Worm (Caenorhabditis elegans): ENCODE data around the gene F38C2.1.

The F38C2.1 gene

DNA sequence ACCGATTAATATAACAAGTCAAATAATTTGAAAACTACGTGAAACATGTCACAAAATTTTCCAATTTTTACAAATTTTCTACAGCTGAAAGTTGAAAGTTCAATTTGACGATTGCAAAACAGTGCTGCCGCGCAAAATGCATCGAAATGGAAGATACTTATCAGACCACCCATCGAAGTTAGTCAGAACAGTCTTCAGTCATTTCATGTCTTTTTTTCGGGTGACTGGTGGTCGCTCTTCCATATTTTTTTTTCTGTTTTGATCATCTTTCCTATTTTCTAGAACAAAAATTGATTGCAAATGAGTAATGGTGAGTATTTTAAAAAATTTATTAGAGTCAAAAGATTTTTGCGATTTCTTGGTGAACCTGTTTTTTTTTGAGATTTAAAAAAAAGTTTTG lies at the start of gene F38C2.1:
Gene F38C2.1 (plus strand): TSS at position 301 of the 400 bp plus-strand sequence.
- TF ChIP-seq hmg-4 (GFP tag; optimal IDR thresholded peaks at IDR 0.05) (no peak), pes-1 (GFP tag; IDR thresholded peaks at IDR 0.05) (no peak), sea-1 (GFP tag; conservative IDR thresholded peaks at IDR 0.05) (no peak), tbx-11 (GFP tag; IDR thresholded peaks at IDR 0.05) (no peak)

DNA sequence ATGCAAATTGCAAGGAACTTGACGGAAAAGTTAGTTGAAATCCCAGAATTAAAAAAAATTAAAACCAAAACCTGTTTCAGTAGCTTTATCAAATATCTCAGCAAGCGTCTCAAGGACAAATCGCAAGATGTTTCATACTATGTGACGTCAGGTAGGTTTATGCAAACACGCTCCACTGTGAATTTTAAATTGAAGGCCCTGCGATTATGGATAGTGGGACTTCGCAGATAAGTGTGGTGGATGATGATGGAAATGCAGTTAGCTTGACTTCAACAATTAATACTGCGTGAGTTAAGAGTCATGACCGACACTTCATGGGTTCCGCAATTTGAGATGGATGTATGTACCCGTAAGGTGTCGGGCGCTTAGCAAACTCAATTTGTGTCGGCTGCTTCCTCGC lies 47.4 kb upstream of the F38C2.1 start:
- TF ChIP-seq tbx-37 (GFP tag; conservative IDR thresholded peaks at IDR 0.05) (no peak), hmbx-1 (tag; optimal IDR thresholded peaks at IDR 0.05) (no peak), scrt-1 (GFP tag; IDR thresholded peaks at IDR 0.05) (no peak), aly-1 (tag; optimal IDR thresholded peaks at IDR 0.05) (no peak), hmg-4 (GFP tag; optimal IDR thresholded peaks at IDR 0.05) (no peak), tra-4 (tag; optimal IDR thresholded peaks at IDR 0.05) (no peak), ceh-36 (tag; optimal IDR thresholded peaks at IDR 0.05) (no peak), F13C5.2 (tag; optimal IDR thresholded peaks at IDR 0.05) (no peak), B0310.2 (tag; optimal IDR thresholded peaks at IDR 0.05) (no peak), hnd-1 (tag; optimal IDR thresholded peaks at IDR 0.05) (no peak), ceh-13 (GFP tag; optimal IDR thresholded peaks at IDR 0.05) (no peak), flt-1 (GFP tag; IDR thresholded peaks at IDR 0.05) (no peak)

DNA sequence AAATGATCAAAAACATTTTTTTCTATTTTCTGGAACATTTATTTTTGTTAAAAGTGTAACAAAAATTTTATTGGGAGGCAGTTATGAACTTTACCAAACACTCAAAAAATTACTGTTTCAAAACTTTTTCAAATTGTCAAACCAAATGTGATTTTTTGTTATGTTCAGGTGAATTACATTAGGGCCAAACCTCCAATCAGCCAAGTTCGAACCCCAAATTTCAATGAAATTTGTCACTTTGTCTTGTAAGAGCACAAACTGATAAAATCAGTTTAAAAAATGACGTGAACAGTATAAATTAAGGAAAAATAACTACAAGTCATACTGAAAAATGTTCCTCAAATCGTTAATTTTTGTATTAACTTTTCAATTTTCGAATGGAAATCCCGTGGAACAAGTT lies 45.2 kb upstream of the F38C2.1 start, which contains the start of gene H25K10.1:
Gene H25K10.1 (plus strand): TSS at position 301 of the 400 bp plus-strand sequence.
- TF ChIP-seq tbx-11 (GFP tag; IDR thresholded peaks at IDR 0.05) (no peak), tra-4 (tag; optimal IDR thresholded peaks at IDR 0.05) (no peak), ceh-13 (GFP tag; optimal IDR thresholded peaks at IDR 0.05) (no peak), tbx-37 (GFP tag; conservative IDR thresholded peaks at IDR 0.05) (no peak)

DNA sequence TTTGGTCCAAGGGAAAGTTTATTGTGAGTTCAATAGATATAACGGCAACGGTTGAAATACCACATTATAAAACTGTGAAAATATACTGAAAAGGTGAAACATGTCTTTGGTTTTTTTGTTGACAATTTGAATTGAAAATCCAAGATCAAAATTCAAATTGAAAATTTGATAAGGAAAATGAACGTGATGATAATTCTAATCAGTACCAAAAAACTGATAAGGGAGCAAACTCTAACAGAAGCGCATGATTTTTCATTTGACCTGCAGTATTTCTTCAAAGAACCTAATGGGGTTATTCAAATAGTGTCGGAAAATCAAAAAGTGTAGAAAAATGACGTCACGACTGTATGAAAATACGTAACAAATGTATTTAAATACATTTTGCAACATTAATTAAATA lies 43.9 kb upstream of the F38C2.1 start:
- TF ChIP-seq F13C5.2 (tag; optimal IDR thresholded peaks at IDR 0.05) (no peak), ama-1 (optimal IDR thresholded peaks at IDR 0.05) (no peak), hnd-1 (tag; optimal IDR thresholded peaks at IDR 0.05) (no peak), tra-4 (tag; optimal IDR thresholded peaks at IDR 0.05) (no peak), tbx-37 (GFP tag; conservative IDR thresholded peaks at IDR 0.05) (no peak), pes-1 (GFP tag; IDR thresholded peaks at IDR 0.05) (no peak), flt-1 (GFP tag; IDR thresholded peaks at IDR 0.05) (no peak), aly-1 (tag; optimal IDR thresholded peaks at IDR 0.05) (no peak), scrt-1 (GFP tag; IDR thresholded peaks at IDR 0.05) (no peak)

DNA sequence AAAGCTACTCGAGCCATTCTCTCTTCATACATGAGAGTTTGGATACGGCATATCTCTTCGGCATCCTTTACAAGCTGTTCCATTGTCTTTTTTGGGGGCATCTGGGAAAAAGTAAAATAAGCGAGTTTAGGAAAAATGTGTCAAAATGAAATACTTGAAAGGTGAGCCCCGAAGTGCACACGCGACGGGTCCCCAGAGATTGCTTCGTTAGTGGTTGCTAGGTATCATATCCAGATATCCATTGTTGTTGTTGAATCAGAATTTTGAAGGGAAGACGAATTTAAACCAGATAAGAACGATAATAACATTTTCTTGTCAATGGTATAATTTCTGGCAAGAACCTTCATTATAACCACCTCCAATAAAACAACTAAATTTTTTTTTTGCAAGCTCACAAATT lies 36.3 kb upstream of the F38C2.1 start, which contains the start of gene H25K10.2:
Gene H25K10.2 (minus strand): TSS at position 101 of the 400 bp plus-strand sequence.
- no peak for TF ChIP-seq aly-1 (tag; optimal IDR thresholded peaks at IDR 0.05)
- no peak for TF ChIP-seq ama-1 (optimal IDR thresholded peaks at IDR 0.05)
- no peak for TF ChIP-seq pes-1 (GFP tag; IDR thresholded peaks at IDR 0.05)
- TF ChIP-seq flt-1 (GFP tag; IDR thresholded peaks at IDR 0.05) = no peak
- no peak for TF ChIP-seq hmbx-1 (tag; optimal IDR thresholded peaks at IDR 0.05)
- TF ChIP-seq tra-4 (tag; optimal IDR thresholded peaks at IDR 0.05) = no peak
- TF ChIP-seq sea-1 (GFP tag; conservative IDR thresholded peaks at IDR 0.05) = no peak
- no peak for TF ChIP-seq ceh-13 (GFP tag; optimal IDR thresholded peaks at IDR 0.05)

DNA sequence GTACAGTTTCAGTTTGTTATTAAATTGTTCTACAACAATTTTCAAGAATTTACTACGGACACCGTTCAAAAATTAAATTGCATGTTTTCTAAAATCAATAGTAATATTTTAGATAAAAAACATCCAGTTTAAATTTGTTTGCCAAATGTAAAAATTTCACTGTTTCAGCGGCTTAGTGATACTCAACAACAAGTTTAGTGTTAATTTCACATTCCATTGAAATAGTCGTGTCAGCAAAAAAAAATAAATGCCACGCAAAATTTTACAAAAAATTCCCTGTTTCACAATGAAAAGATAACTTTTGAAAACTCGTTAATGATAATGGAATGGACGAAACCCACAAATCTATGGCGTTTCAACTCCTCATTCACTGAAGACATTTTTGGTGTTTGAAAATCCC lies 31.1 kb upstream of the F38C2.1 start:
- no peak for TF ChIP-seq sea-1 (GFP tag; conservative IDR thresholded peaks at IDR 0.05)
- TF ChIP-seq aly-1 (tag; optimal IDR thresholded peaks at IDR 0.05) = no peak
- no peak for TF ChIP-seq tra-4 (tag; optimal IDR thresholded peaks at IDR 0.05)
- TF ChIP-seq ceh-13 (GFP tag; optimal IDR thresholded peaks at IDR 0.05) = no peak
- TF ChIP-seq tbx-11 (GFP tag; IDR thresholded peaks at IDR 0.05) = no peak
- TF ChIP-seq ama-1 (optimal IDR thresholded peaks at IDR 0.05) = no peak
- TF ChIP-seq ets-7 (tag; optimal IDR thresholded peaks at IDR 0.05) = no peak
- TF ChIP-seq ceh-36 (tag; optimal IDR thresholded peaks at IDR 0.05) = no peak
- no peak for TF ChIP-seq scrt-1 (GFP tag; IDR thresholded peaks at IDR 0.05)
- TF ChIP-seq hmg-4 (GFP tag; optimal IDR thresholded peaks at IDR 0.05) = no peak
- no peak for TF ChIP-seq tbx-37 (GFP tag; conservative IDR thresholded peaks at IDR 0.05)
- TF ChIP-seq pes-1 (GFP tag; IDR thresholded peaks at IDR 0.05) = no peak
- TF ChIP-seq hmbx-1 (tag; optimal IDR thresholded peaks at IDR 0.05) = no peak
- TF ChIP-seq B0310.2 (tag; optimal IDR thresholded peaks at IDR 0.05) = no peak
- no peak for TF ChIP-seq flt-1 (GFP tag; IDR thresholded peaks at IDR 0.05)
- TF ChIP-seq hnd-1 (tag; optimal IDR thresholded peaks at IDR 0.05) = no peak
- no peak for TF ChIP-seq F13C5.2 (tag; optimal IDR thresholded peaks at IDR 0.05)

DNA sequence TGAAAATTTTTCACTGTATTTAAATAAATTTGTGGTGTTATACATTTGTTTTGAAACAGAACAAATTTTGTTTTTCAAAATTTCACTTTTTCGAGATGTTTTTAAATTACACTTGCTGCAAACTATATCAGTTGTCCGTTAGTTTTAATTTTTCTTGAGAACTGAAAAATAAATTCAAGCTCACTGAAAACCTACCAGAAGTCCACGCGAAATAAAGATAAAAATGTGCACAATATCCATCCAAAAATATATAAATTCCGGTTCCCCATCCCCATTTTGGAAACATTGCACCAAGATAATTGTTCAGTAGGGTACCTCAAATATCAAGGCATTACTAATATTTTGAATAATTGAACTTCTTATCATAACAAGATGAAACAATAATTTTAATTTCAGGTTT lies 26.5 kb upstream of the F38C2.1 start:
- TF ChIP-seq tbx-11 (GFP tag; IDR thresholded peaks at IDR 0.05) = no peak
- no peak for TF ChIP-seq tbx-37 (GFP tag; conservative IDR thresholded peaks at IDR 0.05)
- TF ChIP-seq sea-1 (GFP tag; conservative IDR thresholded peaks at IDR 0.05) = no peak
- no peak for TF ChIP-seq ceh-13 (GFP tag; optimal IDR thresholded peaks at IDR 0.05)
- TF ChIP-seq tra-4 (tag; optimal IDR thresholded peaks at IDR 0.05) = no peak
- TF ChIP-seq hnd-1 (tag; optimal IDR thresholded peaks at IDR 0.05) = no peak
- TF ChIP-seq ets-7 (tag; optimal IDR thresholded peaks at IDR 0.05) = no peak
- TF ChIP-seq F13C5.2 (tag; optimal IDR thresholded peaks at IDR 0.05) = no peak
- TF ChIP-seq aly-1 (tag; optimal IDR thresholded peaks at IDR 0.05) = no peak
- no peak for TF ChIP-seq ama-1 (optimal IDR thresholded peaks at IDR 0.05)
- no peak for TF ChIP-seq ceh-36 (tag; optimal IDR thresholded peaks at IDR 0.05)

- TF ChIP-seq flt-1 (GFP tag; IDR thresholded peaks at IDR 0.05) (no peak), pes-1 (GFP tag; IDR thresholded peaks at IDR 0.05) (no peak), ceh-36 (tag; optimal IDR thresholded peaks at IDR 0.05) (no peak), tbx-11 (GFP tag; IDR thresholded peaks at IDR 0.05) (no peak), scrt-1 (GFP tag; IDR thresholded peaks at IDR 0.05) (no peak), tbx-37 (GFP tag; conservative IDR thresholded peaks at IDR 0.05) (no peak), F13C5.2 (tag; optimal IDR thresholded peaks at IDR 0.05) (no peak), ceh-13 (GFP tag; optimal IDR thresholded peaks at IDR 0.05) (no peak), ets-7 (tag; optimal IDR thresholded peaks at IDR 0.05) (no peak)
Measured at ce11 chrIV:16221559-16221958, 25.7 kb upstream of the F38C2.1 start, which contains the start of gene srv-11. TSS of gene srv-11 (minus strand) at chrIV:16221659.
